Fruit fly (Drosophila melanogaster) whole organism, embryonic: ENCODE measurements around the gene CG5265.

Experiments
- Adf1 ChIP-seq: fragments of 200-800 bp; sonication (Bioruptor generic); IDR thresholded peaks from 2 replicates; pipeline ENCODE4 v1.3.6; 2022; ENCODE audit warnings: missing biosample characterization, missing genetic modification characterization
- Awh ChIP-seq: fragments of 200-800 bp; sonication (Bioruptor generic); IDR thresholded peaks from 2 replicates; pipeline ENCODE4, ENCODE4 v1.3.6; 2022; ENCODE audit warnings: missing biosample characterization, missing genetic modification characterization
- CG14710 ChIP-seq: fragments of 200-800 bp; sonication (Bioruptor generic); optimal IDR thresholded peaks from 3 replicates; lab custom pipeline; 2019; ENCODE audit warnings: missing biosample characterization, mild to moderate bottlenecking, missing genetic modification characterization, moderate library complexity
- CG15601 ChIP-seq: fragments of 200-800 bp; sonication (Bioruptor generic); optimal IDR thresholded peaks from 3 replicates; lab custom pipeline; 2019; ENCODE audit warnings: missing biosample characterization, mild to moderate bottlenecking, missing genetic modification characterization, moderate library complexity
- CG17829 ChIP-seq: fragments of 200-800 bp; optimal IDR thresholded peaks from 2 replicates; lab custom pipeline; 2019; ENCODE audit warnings: missing biosample characterization, mild to moderate bottlenecking, missing genetic modification characterization, moderate library complexity
- CG32532 ChIP-seq: fragments of 200-800 bp; sonication (Bioruptor generic); IDR thresholded peaks from 2 replicates; pipeline ENCODE4 v1.3.6; 2022; ENCODE audit warnings: missing biosample characterization, missing genetic modification characterization
- CG32772 ChIP-seq: fragments of 200-800 bp; sonication (Bioruptor generic); IDR thresholded peaks from 2 replicates; pipeline ENCODE4 v1.3.6; 2022; ENCODE audit warnings: missing biosample characterization, missing genetic modification characterization
- CG34422 ChIP-seq: fragments of 200-800 bp; sonication (Bioruptor generic); IDR thresholded peaks from 3 replicates; pipeline ENCODE4 v1.3.6; 2022; ENCODE audit warnings: missing biosample characterization, missing genetic modification characterization
- CG3847 ChIP-seq: fragments of 200-800 bp; sonication (Bioruptor generic); IDR thresholded peaks from 2 replicates; pipeline ENCODE4 v1.3.6; 2022; ENCODE audit warnings: missing biosample characterization, missing genetic modification characterization
- CG43689 ChIP-seq: fragments of 200-800 bp; sonication (Bioruptor generic); IDR thresholded peaks from 2 replicates; pipeline ENCODE4 v1.3.6; 2022; ENCODE audit warnings: missing biosample characterization, missing genetic modification characterization
- CG4404 ChIP-seq: fragments of 200-800 bp; sonication (Bioruptor generic); IDR thresholded peaks from 2 replicates; pipeline ENCODE4 v1.3.6; 2022; ENCODE audit warnings: missing biosample characterization, missing genetic modification characterization
- CG6175 ChIP-seq: fragments of 200-800 bp; sonication (Bioruptor generic); IDR thresholded peaks from 3 replicates; pipeline ENCODE4 v1.3.6; 2022; ENCODE audit warnings: missing biosample characterization, missing genetic modification characterization
- CG6765 ChIP-seq: fragments of 200-800 bp; sonication (Bioruptor generic); optimal IDR thresholded peaks from 3 replicates; lab custom pipeline; 2017; ENCODE audit warnings: missing biosample characterization, mild to moderate bottlenecking, missing genetic modification characterization
- CG7271 ChIP-seq: fragments of 200-800 bp; sonication (Bioruptor generic); optimal IDR thresholded peaks from 2 replicates; lab custom pipeline; 2018; ENCODE audit warnings: missing biosample characterization, mild to moderate bottlenecking, missing genetic modification characterization, moderate library complexity
- CG7745 ChIP-seq: fragments of 200-800 bp; sonication (Bioruptor generic); optimal IDR thresholded peaks from 2 replicates; lab custom pipeline; 2018; ENCODE audit warnings: missing biosample characterization, mild to moderate bottlenecking, missing genetic modification characterization, moderate library complexity
- CG7786 ChIP-seq: fragments of 200-800 bp; sonication (Bioruptor generic); optimal IDR thresholded peaks from 2 replicates; lab custom pipeline; 2016; ENCODE audit warnings: missing biosample characterization, missing genetic modification characterization
- CG7963 ChIP-seq: fragments of 200-800 bp; sonication (Bioruptor generic); IDR thresholded peaks from 3 replicates; pipeline ENCODE4 v1.3.6; 2022; ENCODE audit warnings: missing biosample characterization, missing genetic modification characterization; ENCODE audit not compliant: partially characterized antibody
- D ChIP-seq, 2 experiments: fragments of 200-800 bp in 1 of 2; fragments of >200 bp in 1 of 2; sonication (Bioruptor generic) in 1 of 2; optimal IDR thresholded peaks; 2 replicates in 1 of 2; 3 replicates in 1 of 2; lab custom pipeline; 2017; ENCODE audit warnings: mild to moderate bottlenecking in 1 of 2, missing biosample characterization in 1 of 2, missing genetic modification characterization in 1 of 2, missing genetic modification reagents in 1 of 2
- Dfd ChIP-seq, 2 experiments: fragments of >200 bp; optimal IDR thresholded peaks; 2 replicates each; lab custom pipeline; 2017; ENCODE audit warnings: missing biosample characterization in 2 of 2, missing genetic modification characterization in 2 of 2
- Ets65A ChIP-seq: fragments of 200-800 bp; sonication (Bioruptor generic); peaks from one replicate; lab custom pipeline; 2016; ENCODE audit warnings: missing biosample characterization, missing genetic modification characterization
- Fer1 ChIP-seq: fragments of 200-800 bp; sonication (Bioruptor generic); optimal IDR thresholded peaks from 2 replicates; lab custom pipeline; 2017; ENCODE audit warnings: missing biosample characterization, mild to moderate bottlenecking, missing genetic modification characterization
- H15 ChIP-seq: fragments of 200-800 bp; sonication (Bioruptor generic); IDR thresholded peaks from 3 replicates; pipeline ENCODE4 v1.3.6; 2022; ENCODE audit warnings: missing biosample characterization, missing genetic modification characterization
- Hey ChIP-seq: fragments of 200-800 bp; sonication (Bioruptor generic); optimal IDR thresholded peaks from 3 replicates; lab custom pipeline; 2018; ENCODE audit warnings: missing biosample characterization, mild to moderate bottlenecking, missing genetic modification characterization
- HmgD ChIP-seq: fragments of 200-800 bp; sonication (Bioruptor generic); optimal IDR thresholded peaks from 3 replicates; lab custom pipeline; 2016; ENCODE audit warnings: missing biosample characterization, missing genetic modification characterization
- Med ChIP-seq: fragments of 200-800 bp; sonication (Bioruptor generic); peaks from one replicate; lab custom pipeline; 2016; ENCODE audit warnings: missing biosample characterization, missing genetic modification characterization, mild to moderate bottlenecking, inconsistent platforms, moderate library complexity
- Neu2 ChIP-seq: fragments of 200-800 bp; sonication (Bioruptor generic); optimal IDR thresholded peaks from 3 replicates; lab custom pipeline; 2016; ENCODE audit warnings: missing biosample characterization, missing genetic modification characterization, borderline replicate concordance
- Tbp ChIP-seq: fragments of >200 bp; optimal IDR thresholded peaks from 2 replicates; lab custom pipeline; 2018; ENCODE audit warnings: missing biosample characterization, missing genetic modification characterization
- Usf ChIP-seq: fragments of 200-800 bp; sonication (Bioruptor generic); optimal IDR thresholded peaks from 2 replicates; lab custom pipeline; 2017; ENCODE audit warnings: missing genotype, missing biosample characterization, missing genetic modification characterization
- cato ChIP-seq: fragments of 200-800 bp; sonication (Bioruptor generic); optimal IDR thresholded peaks from 2 replicates; lab custom pipeline; 2016; ENCODE audit warnings: missing biosample characterization, missing genetic modification characterization, borderline replicate concordance
- cwo ChIP-seq: fragments of 200-800 bp; sonication (Bioruptor generic); optimal IDR thresholded peaks from 3 replicates; lab custom pipeline; 2017; ENCODE audit warnings: missing biosample characterization, missing genetic modification characterization, mild to moderate bottlenecking, moderate library complexity, missing genetic modification reagents
- dimm ChIP-seq: fragments of 200-800 bp; sonication (Bioruptor generic); IDR thresholded peaks from 2 replicates; pipeline ENCODE4 v1.3.6; 2022; ENCODE audit warnings: missing biosample characterization, missing genetic modification characterization
- disco-r ChIP-seq: fragments of 200-800 bp; sonication (Bioruptor generic); optimal IDR thresholded peaks from 2 replicates; lab custom pipeline; 2016; ENCODE audit warnings: missing biosample characterization, missing genetic modification characterization
- fu2 ChIP-seq: fragments of 200-800 bp; sonication (Bioruptor generic); optimal IDR thresholded peaks from 2 replicates; lab custom pipeline; 2016; ENCODE audit warnings: missing biosample characterization, missing genetic modification characterization
- her ChIP-seq: fragments of 200-800 bp; sonication (Bioruptor generic); optimal IDR thresholded peaks from 2 replicates; lab custom pipeline; 2016; ENCODE audit warnings: missing biosample characterization, missing genetic modification characterization
- inv ChIP-seq: fragments of 200-800 bp; sonication (Bioruptor generic); IDR thresholded peaks from 2 replicates; pipeline ENCODE4 v1.3.6; 2022; ENCODE audit warnings: missing biosample characterization, missing genetic modification characterization; ENCODE audit not compliant: partially characterized antibody
- ken ChIP-seq: fragments of 200-800 bp; sonication (Bioruptor generic); IDR thresholded peaks from 3 replicates; pipeline ENCODE4 v1.3.6; 2022; ENCODE audit warnings: missing biosample characterization, missing genetic modification characterization
- knrl ChIP-seq: fragments of 200-800 bp; sonication (Bioruptor generic); IDR thresholded peaks from 3 replicates; pipeline ENCODE4 v1.3.6; 2022; ENCODE audit warnings: missing biosample characterization, missing genetic modification characterization; ENCODE audit not compliant: partially characterized antibody
- mirr ChIP-seq: fragments of 200-800 bp; sonication (Bioruptor generic); optimal IDR thresholded peaks from 3 replicates; lab custom pipeline; 2018; ENCODE audit warnings: missing biosample characterization, mild to moderate bottlenecking, missing genetic modification characterization
- pzg ChIP-seq: fragments of 200-800 bp; sonication (Bioruptor generic); optimal IDR thresholded peaks from 3 replicates; lab custom pipeline; 2018; ENCODE audit warnings: missing biosample characterization, mild to moderate bottlenecking, missing genetic modification characterization, moderate library complexity
- sc ChIP-seq, 3 experiments: fragments of >200 bp in 2 of 3; fragments of 200-800 bp in 1 of 3; sonication (Bioruptor generic) in 1 of 3; optimal IDR thresholded peaks; 2 replicates in 2 of 3; 3 replicates in 1 of 3; lab custom pipeline; 2017; ENCODE audit warnings: mild to moderate bottlenecking in 1 of 3, missing biosample characterization in 1 of 3, missing genetic modification characterization in 1 of 3, missing genetic modification reagents in 1 of 3
- sd ChIP-seq: fragments of 200-800 bp; sonication (Bioruptor generic); optimal IDR thresholded peaks from 3 replicates; lab custom pipeline; 2018; ENCODE audit warnings: missing biosample characterization, mild to moderate bottlenecking, missing genetic modification characterization, moderate library complexity
- sima ChIP-seq: fragments of 200-800 bp; sonication (Bioruptor generic); optimal IDR thresholded peaks from 2 replicates; lab custom pipeline; 2016; ENCODE audit warnings: missing biosample characterization, missing genetic modification characterization
- sqz ChIP-seq: fragments of 200-800 bp; sonication (Bioruptor generic); optimal IDR thresholded peaks from 3 replicates; lab custom pipeline; 2018; ENCODE audit warnings: missing biosample characterization, mild to moderate bottlenecking, missing genetic modification characterization
- ssp ChIP-seq: fragments of 200-800 bp; sonication (Bioruptor generic); IDR thresholded peaks from 2 replicates; pipeline ENCODE4 v1.3.6; 2022; ENCODE audit warnings: missing biosample characterization, missing genetic modification characterization
- vvl ChIP-seq: fragments of 200-800 bp; sonication (Bioruptor generic); IDR thresholded peaks from 2 replicates; pipeline ENCODE4 v1.3.6; 2022; ENCODE audit warnings: missing biosample characterization, missing genetic modification characterization

CG5265 gene

dm6 chr3R:17122796-17123504 lies 15.8 kb upstream of the CG5265 start (continued):
- TF ChIP-seq vvl (GFP tag; lab: Robert Waterston, UW) = no peak
- no peak for TF ChIP-seq Neu2 (GFP tag; lab: Kevin White, UChicago)

dm6 chr3R:17124177-17124576 lies 14.6 kb upstream of the CG5265 start, which contains the start of gene CG45079:
Gene CG45079 (plus strand): TSS chr3R:17124477.
- no peak for TF ChIP-seq CG17829 (tag; lab: Kevin White, UChicago)
- TF ChIP-seq CG7786 (GFP tag; lab: Kevin White, UChicago) = no peak
- TF ChIP-seq cato = no peak
- TF ChIP-seq H15 = no peak
- TF ChIP-seq Dfd (GFP tag; optimal IDR thresholded peaks at IDR 0.05; lab: Kevin White, UChicago) = no peak
- no peak for TF ChIP-seq CG15601
- TF ChIP-seq CG4404 (GFP tag; lab: Robert Waterston, UW) = no peak
- no peak for TF ChIP-seq Awh (GFP tag; lab: Robert Waterston, UW)
- TF ChIP-seq vvl (GFP tag; lab: Robert Waterston, UW) = no peak
- TF ChIP-seq Fer1 (GFP tag; lab: Kevin White, UChicago) = no peak
- TF ChIP-seq, all 482 proteins: peak for 0

- TF ChIP-seq Med (GFP tag; lab: Kevin White, UChicago) (peak; percentile 61), CG32772 (no peak), ken (no peak), disco-r (GFP tag; lab: Kevin White, UChicago) (no peak), CG7963 (GFP tag; lab: Robert Waterston, UW) (no peak), sd (tag; lab: Kevin White, UChicago) (peak; percentile 53), dimm (no peak), Usf (GFP tag; lab: Kevin White, UChicago) (no peak), CG43689 (GFP tag; lab: Robert Waterston, UW) (no peak), CG6175 (GFP tag; lab: Robert Waterston, UW) (no peak), D (optimal IDR thresholded peaks at IDR 0.05; lab: Kevin White, UChicago) (no peak), D (GFP tag; optimal IDR thresholded peaks at IDR 0.05; lab: Kevin White, UChicago) (no peak), pzg (GFP tag; lab: Kevin White, UChicago) (no peak), her (GFP tag; lab: Kevin White, UChicago) (no peak), CG3847 (GFP tag; lab: Robert Waterston, UW) (no peak), sima (GFP tag; lab: Kevin White, UChicago) (no peak), CG7271 (tag; lab: Kevin White, UChicago) (no peak), inv (GFP tag; lab: Robert Waterston, UW) (no peak), CG7745 (tag; lab: Kevin White, UChicago) (no peak), fu2 (no peak), Adf1 (GFP tag; lab: Robert Waterston, UW) (no peak), CG6765 (no peak), knrl (GFP tag; lab: Robert Waterston, UW) (no peak), cwo (GFP tag; lab: Kevin White, UChicago) (peak; percentile 30), mirr (GFP tag; lab: Kevin White, UChicago) (no peak), CG32532 (GFP tag; lab: Robert Waterston, UW) (no peak), CG34422 (GFP tag; lab: Robert Waterston, UW) (no peak), CG14710 (tag; lab: Kevin White, UChicago) (no peak), Tbp (GFP tag; lab: Kevin White, UChicago) (no peak), ssp (GFP tag; lab: Robert Waterston, UW) (no peak), sc (optimal IDR thresholded peaks at IDR 0.05; lab: Kevin White, UChicago) (no peak), sc (GFP tag; optimal IDR thresholded peaks at IDR 0.05; lab: Kevin White, UChicago) (no peak), sqz (GFP tag; lab: Kevin White, UChicago) (no peak), HmgD (GFP tag; lab: Kevin White, UChicago) (no peak), Ets65A (GFP tag; lab: Kevin White, UChicago) (peak; percentile 47), Hey (no peak)
Observed at dm6 chr3R:17125339-17126044, 13.3 kb upstream of the CG5265 start, which contains the start of gene cher. Gene cher (minus strand): TSS chr3R:17125389.
